Worm (Caenorhabditis elegans): ENCODE results near the gene K02E2.11.

K02E2.11 gene

ce11 chrV:20418768-20419167, 35.7 kb downstream of the K02E2.11 start (continued):
- TF ChIP-seq nhr-48 (tag; optimal IDR thresholded peaks at IDR 0.05) = peak; percentile 75
- TF ChIP-seq nhr-41 (GFP tag; IDR thresholded peaks at IDR 0.05) = 0 out of 2 replicates have a peak, but pooled peaks have one; percentile 43

ce11 chrV:20419643-20420042, 36.5 kb downstream of the K02E2.11 start:
- TF ChIP-seq daf-16 (GFP tag; optimal IDR thresholded peaks at IDR 0.05) (no peak), daf-16 (tag; optimal IDR thresholded peaks at IDR 0.05) (peak; percentile 16), hlh-30 (tag; optimal IDR thresholded peaks at IDR 0.05; ENCODE audit: insufficient read depth) (peak; percentile 94), hif-1 (tag; optimal IDR thresholded peaks at IDR 0.05) (peak in 1 of 2 experiments; percentile 17), dmd-6 (GFP tag; IDR thresholded peaks at IDR 0.05) (no peak), mes-2 (tag; optimal IDR thresholded peaks at IDR 0.05; ENCODE audit: poor library complexity, severe bottlenecking) (no peak), mdl-1 (tag; optimal IDR thresholded peaks at IDR 0.05) (peak in 1 of 2 experiments; percentile 11)

- peak; percentile 89 for TF ChIP-seq nhr-25 (tag; optimal IDR thresholded peaks at IDR 0.05; ENCODE audit: borderline replicate concordance, insufficient read depth)
- no peak for TF ChIP-seq rbr-2 (tag; optimal IDR thresholded peaks at IDR 0.05)
Observed at ce11 chrV:20422738-20423137, 39.6 kb downstream of the K02E2.11 start.

ce11 chrV:20423428-20423827, 40.3 kb downstream of the K02E2.11 start:
- TF ChIP-seq pha-4 (GFP tag; IDR thresholded peaks at IDR 0.05) = no peak
- TF ChIP-seq pha-4 (tag; optimal IDR thresholded peaks at IDR 0.05) = no peak
- no peak for TF ChIP-seq mdl-1 (tag; optimal IDR thresholded peaks at IDR 0.05)
- TF ChIP-seq php-3 (GFP tag; IDR thresholded peaks at IDR 0.05) = no peak
- no peak for TF ChIP-seq lin-13 (GFP tag; optimal IDR thresholded peaks at IDR 0.05)
- TF ChIP-seq Y48G9A.11 (GFP tag; IDR thresholded peaks at IDR 0.05) = no peak
- no peak for TF ChIP-seq saeg-2 (GFP tag; IDR thresholded peaks at IDR 0.05)
- peak in 1 of 2 experiments; percentile 57 for TF ChIP-seq unc-62 (GFP tag; optimal IDR thresholded peaks at IDR 0.05 in 1 of 2)
- no peak for TF ChIP-seq unc-62 (tag; optimal IDR thresholded peaks at IDR 0.05)
- no peak for TF ChIP-seq lin-15B (tag; optimal IDR thresholded peaks at IDR 0.05)
- TF ChIP-seq R02D3.7 (tag; optimal IDR thresholded peaks at IDR 0.05) = no peak
- no peak for TF ChIP-seq tag-97 (GFP tag; IDR thresholded peaks at IDR 0.05)
- no peak for TF ChIP-seq jun-1 (tag; optimal IDR thresholded peaks at IDR 0.05)
- no peak for TF ChIP-seq zip-11 (GFP tag; IDR thresholded peaks at IDR 0.05)
- TF ChIP-seq lsy-2 (tag; optimal IDR thresholded peaks at IDR 0.05) = no peak
- no peak for TF ChIP-seq madf-5 (GFP tag; IDR thresholded peaks at IDR 0.05)
- TF ChIP-seq hlh-30 (tag; optimal IDR thresholded peaks at IDR 0.05; ENCODE audit: insufficient read depth) = peak; percentile 30
- no peak for TF ChIP-seq mep-1 (tag; optimal IDR thresholded peaks at IDR 0.05)
- peak; percentile 53; the same call in 1 of the 2 replicates for TF ChIP-seq dmd-6 (GFP tag; IDR thresholded peaks at IDR 0.05)
- TF ChIP-seq fos-1 (tag; optimal IDR thresholded peaks at IDR 0.05) = no peak
- TF ChIP-seq lim-7 (GFP tag; IDR thresholded peaks at IDR 0.05) = no peak
- no peak for TF ChIP-seq zag-1 (tag; optimal IDR thresholded peaks at IDR 0.05)
- TF ChIP-seq nhr-28 (tag; optimal IDR thresholded peaks at IDR 0.05) = peak; percentile 53
- peak; percentile 52 for TF ChIP-seq hlh-11 (tag; optimal IDR thresholded peaks at IDR 0.05)
- no peak for TF ChIP-seq nhr-6 (tag; optimal IDR thresholded peaks at IDR 0.05)
- TF ChIP-seq aha-1 (tag) = no peak
- TF ChIP-seq skn-1 (tag; optimal IDR thresholded peaks at IDR 0.05) = no peak
- TF ChIP-seq lir-3 (tag; optimal IDR thresholded peaks at IDR 0.05) = no peak
- no peak for TF ChIP-seq hif-1 (tag; optimal IDR thresholded peaks at IDR 0.05)
- TF ChIP-seq unc-39 (tag; optimal IDR thresholded peaks at IDR 0.05) = no peak
- no peak for TF ChIP-seq nhr-25 (tag; optimal IDR thresholded peaks at IDR 0.05; ENCODE audit: borderline replicate concordance, insufficient read depth)
- no peak for TF ChIP-seq nhr-48 (tag; optimal IDR thresholded peaks at IDR 0.05)
- no peak for TF ChIP-seq sdz-12 (GFP tag; optimal IDR thresholded peaks at IDR 0.05)
- TF ChIP-seq lin-1 (GFP tag; IDR thresholded peaks at IDR 0.05) = no peak
- TF ChIP-seq daf-16 (GFP tag; optimal IDR thresholded peaks at IDR 0.05) = peak in 1 of 2 experiments; percentile 74
- TF ChIP-seq daf-16 (tag; optimal IDR thresholded peaks at IDR 0.05) = peak; percentile 99
- no peak for TF ChIP-seq nhr-41 (GFP tag; IDR thresholded peaks at IDR 0.05)
- no peak for TF ChIP-seq ztf-11 (tag; optimal IDR thresholded peaks at IDR 0.05)
- TF ChIP-seq gei-8 (GFP tag; optimal IDR thresholded peaks at IDR 0.05) = no peak
- no peak for TF ChIP-seq nhr-11 (tag; optimal IDR thresholded peaks at IDR 0.05)
- no peak for TF ChIP-seq cey-2 (tag; optimal IDR thresholded peaks at IDR 0.05; ENCODE audit: borderline replicate concordance, insufficient read depth)
- no peak for TF ChIP-seq ces-1 (GFP tag; optimal IDR thresholded peaks at IDR 0.05)
- TF ChIP-seq ceh-20 (GFP tag; IDR thresholded peaks at IDR 0.05) = no peak
